Fruit fly (Drosophila melanogaster) whole organism, embryonic: ENCODE results near the gene HemK1.

Experiments used
- CG11247 ChIP-seq: fragments of 200-800 bp; sonication (Bioruptor generic); IDR thresholded peaks from 2 replicates; pipeline ENCODE4 v1.3.6; 2022; ENCODE audit warnings: missing biosample characterization, missing genetic modification characterization
- CG12071 ChIP-seq: fragments of 200-800 bp; sonication (Bioruptor generic); optimal IDR thresholded peaks from 3 replicates; lab custom pipeline; 2018; ENCODE audit warnings: missing biosample characterization, mild to moderate bottlenecking, missing genetic modification characterization
- CG12942 ChIP-seq: fragments of 200-800 bp; sonication (Bioruptor generic); optimal IDR thresholded peaks from 3 replicates; lab custom pipeline; 2016; ENCODE audit warnings: missing biosample characterization, missing genetic modification characterization
- CG13123 ChIP-seq: fragments of 200-800 bp; sonication (Bioruptor generic); optimal IDR thresholded peaks from 2 replicates; lab custom pipeline; 2016; ENCODE audit warnings: missing biosample characterization, missing genetic modification characterization
- CG13424 ChIP-seq: fragments of 200-800 bp; sonication (Bioruptor generic); optimal IDR thresholded peaks from 2 replicates; lab custom pipeline; 2019; ENCODE audit warnings: missing biosample characterization, mild to moderate bottlenecking, missing genetic modification characterization, moderate library complexity
- CG15696 ChIP-seq: fragments of 200-800 bp; sonication (Bioruptor generic); optimal IDR thresholded peaks from 2 replicates; lab custom pipeline; 2019; ENCODE audit warnings: missing biosample characterization, mild to moderate bottlenecking, missing genetic modification characterization, moderate library complexity
- CG16779 ChIP-seq: fragments of 200-800 bp; sonication (Bioruptor generic); IDR thresholded peaks from 2 replicates; pipeline ENCODE4 v1.3.6; 2022; ENCODE audit warnings: missing biosample characterization, missing genetic modification characterization
- CG16813 ChIP-seq: fragments of 200-800 bp; sonication (Bioruptor generic); IDR thresholded peaks from 3 replicates; pipeline ENCODE4 v1.3.6; 2022; ENCODE audit warnings: missing biosample characterization, missing genetic modification characterization; ENCODE audit not compliant: partially characterized antibody
- CG17612 ChIP-seq: fragments of 200-800 bp; sonication (Bioruptor generic); IDR thresholded peaks from 2 replicates; pipeline ENCODE4 v1.3.6; 2022; ENCODE audit warnings: missing biosample characterization, missing genetic modification characterization
- CG18599 ChIP-seq: fragments of 200-800 bp; sonication (Bioruptor generic); optimal IDR thresholded peaks from 3 replicates; lab custom pipeline; 2017; ENCODE audit warnings: missing biosample characterization, missing genetic modification characterization, mild to moderate bottlenecking, moderate library complexity, missing genetic modification reagents
- CG18764 ChIP-seq: fragments of 200-800 bp; sonication (Bioruptor generic); optimal IDR thresholded peaks from 3 replicates; lab custom pipeline; 2016; ENCODE audit warnings: missing biosample characterization, missing genetic modification characterization
- CG2120 ChIP-seq: fragments of 200-800 bp; sonication (Bioruptor generic); optimal IDR thresholded peaks from 3 replicates; lab custom pipeline; 2016; ENCODE audit warnings: missing biosample characterization, missing genetic modification characterization
- CG2129 ChIP-seq: fragments of 200-800 bp; sonication (Bioruptor generic); IDR thresholded peaks from 2 replicates; pipeline ENCODE4 v1.3.6; 2022; ENCODE audit warnings: missing biosample characterization, missing genetic modification characterization; ENCODE audit not compliant: partially characterized antibody
- CG2678 ChIP-seq: fragments of 200-800 bp; sonication (Bioruptor generic); optimal IDR thresholded peaks from 3 replicates; lab custom pipeline; 2019; ENCODE audit warnings: missing biosample characterization, mild to moderate bottlenecking, missing genetic modification characterization, moderate library complexity
- CG3163 ChIP-seq: fragments of 200-800 bp; sonication (Bioruptor generic); optimal IDR thresholded peaks from 3 replicates; lab custom pipeline; 2016; ENCODE audit warnings: missing biosample characterization, missing genetic modification characterization
- CG3281 ChIP-seq: fragments of 200-800 bp; sonication (Bioruptor generic); optimal IDR thresholded peaks from 3 replicates; lab custom pipeline; 2017; ENCODE audit warnings: missing biosample characterization, mild to moderate bottlenecking, missing genetic modification characterization
- CG34422 ChIP-seq: fragments of 200-800 bp; sonication (Bioruptor generic); IDR thresholded peaks from 3 replicates; pipeline ENCODE4 v1.3.6; 2022; ENCODE audit warnings: missing biosample characterization, missing genetic modification characterization
- CG4328 ChIP-seq: fragments of 200-800 bp; sonication (Bioruptor generic); optimal IDR thresholded peaks from 3 replicates; lab custom pipeline; 2017; ENCODE audit warnings: missing biosample characterization, missing genetic modification reagents, missing genetic modification characterization
- CG4617 ChIP-seq: fragments of 200-800 bp; sonication (Bioruptor generic); optimal IDR thresholded peaks from 3 replicates; lab custom pipeline; 2016; ENCODE audit warnings: missing biosample characterization, missing genetic modification characterization, borderline replicate concordance
- CG8388 ChIP-seq: fragments of 200-800 bp; sonication (Bioruptor generic); optimal IDR thresholded peaks from 2 replicates; lab custom pipeline; 2019; ENCODE audit warnings: missing biosample characterization, mild to moderate bottlenecking, missing genetic modification characterization, moderate library complexity
- CG8478 ChIP-seq: fragments of >200 bp; optimal IDR thresholded peaks from 2 replicates; lab custom pipeline; 2018
- Camta ChIP-seq: fragments of 200-800 bp; sonication (Bioruptor generic); optimal IDR thresholded peaks from 2 replicates; lab custom pipeline; 2016; ENCODE audit warnings: missing biosample characterization, missing genetic modification characterization
- Dip3 ChIP-seq: fragments of 200-800 bp; sonication (Bioruptor generic); optimal IDR thresholded peaks from 3 replicates; lab custom pipeline; 2016; ENCODE audit warnings: missing biosample characterization, missing genetic modification characterization
- E2f2 ChIP-seq: fragments of 200-800 bp; sonication (Bioruptor generic); IDR thresholded peaks from 2 replicates; pipeline ENCODE4 v1.3.6; 2022; ENCODE audit warnings: missing biosample characterization, missing genetic modification characterization
- ERR ChIP-seq: fragments of 200-800 bp; sonication (Bioruptor generic); optimal IDR thresholded peaks from 2 replicates; lab custom pipeline; 2016; ENCODE audit warnings: missing biosample characterization, missing genetic modification characterization
- GATAe ChIP-seq: fragments of 200-800 bp; sonication (Bioruptor generic); conservative IDR thresholded peaks from 2 replicates; pipeline ENCODE4 v1.3.6; 2022; ENCODE audit warnings: missing biosample characterization, missing genetic modification characterization
- Med ChIP-seq: fragments of 200-800 bp; sonication (Bioruptor generic); peaks from one replicate; lab custom pipeline; 2016; ENCODE audit warnings: missing biosample characterization, missing genetic modification characterization, mild to moderate bottlenecking, inconsistent platforms, moderate library complexity
- Mrtf ChIP-seq: fragments of 200-800 bp; sonication (Bioruptor generic); IDR thresholded peaks from 3 replicates; pipeline ENCODE4 v1.3.6; 2022; ENCODE audit warnings: missing biosample characterization, missing genetic modification characterization
- Nf-YA ChIP-seq: fragments of 200-800 bp; sonication (Bioruptor generic); IDR thresholded peaks from 2 replicates; pipeline ENCODE4 v1.3.6; 2022; ENCODE audit warnings: missing biosample characterization, missing genetic modification characterization
- Oaz ChIP-seq: fragments of 200-800 bp; sonication (Bioruptor generic); IDR thresholded peaks from 2 replicates; pipeline ENCODE4 v1.3.6; 2022; ENCODE audit warnings: missing biosample characterization, missing genetic modification characterization
- Side ChIP-seq: fragments of 200-800 bp; sonication (Bioruptor generic); optimal IDR thresholded peaks from 2 replicates; lab custom pipeline; 2016; ENCODE audit warnings: missing biosample characterization, missing genetic modification characterization
- Sry-β ChIP-seq: fragments of 200-800 bp; sonication (Bioruptor generic); optimal IDR thresholded peaks from 2 replicates; lab custom pipeline; 2018; ENCODE audit warnings: missing biosample characterization, mild to moderate bottlenecking, missing genetic modification characterization, moderate library complexity
- Usf ChIP-seq: fragments of 200-800 bp; sonication (Bioruptor generic); optimal IDR thresholded peaks from 2 replicates; lab custom pipeline; 2017; ENCODE audit warnings: missing genotype, missing biosample characterization, missing genetic modification characterization
- az2 ChIP-seq: fragments of 200-800 bp; sonication (Bioruptor generic); optimal IDR thresholded peaks from 3 replicates; lab custom pipeline; 2016; ENCODE audit warnings: missing biosample characterization, missing genetic modification characterization
- cas ChIP-seq: fragments of 200-800 bp; sonication (Bioruptor generic); IDR thresholded peaks from 2 replicates; pipeline ENCODE4 v1.3.6; 2022; ENCODE audit warnings: missing biosample characterization, missing genetic modification characterization
- cg ChIP-seq: fragments of 200-800 bp; sonication (Bioruptor generic); optimal IDR thresholded peaks from 3 replicates; lab custom pipeline; 2019; ENCODE audit warnings: missing biosample characterization, mild to moderate bottlenecking, missing genetic modification characterization, moderate library complexity
- chm ChIP-seq: fragments of 200-800 bp; sonication (Bioruptor generic); IDR thresholded peaks from 2 replicates; pipeline ENCODE4 v1.3.6; 2022; ENCODE audit warnings: missing biosample characterization, missing genetic modification characterization
- en ChIP-seq: fragments of 200-800 bp; sonication (Bioruptor generic); optimal IDR thresholded peaks from 2 replicates; lab custom pipeline; 2016; ENCODE audit warnings: missing biosample characterization, missing genetic modification characterization
- fd96Cb ChIP-seq: fragments of 200-800 bp; sonication (Bioruptor generic); optimal IDR thresholded peaks from 2 replicates; lab custom pipeline; 2018; ENCODE audit warnings: missing biosample characterization, mild to moderate bottlenecking, missing genetic modification characterization, moderate library complexity
- gem ChIP-seq: fragments of 200-800 bp; sonication (Bioruptor generic); optimal IDR thresholded peaks from 2 replicates; lab custom pipeline; 2019; ENCODE audit warnings: missing biosample characterization, mild to moderate bottlenecking, missing genetic modification characterization, moderate library complexity
- insv ChIP-seq, 2 experiments: fragments of 200-800 bp; sonication (Bioruptor generic); optimal IDR thresholded peaks; 3 replicates each; lab custom pipeline; 2016 to 2018; ENCODE audit warnings: missing biosample characterization in 2 of 2, missing genetic modification characterization in 2 of 2
- jing ChIP-seq: fragments of 200-800 bp; sonication (Bioruptor generic); optimal IDR thresholded peaks from 2 replicates; lab custom pipeline; 2018; ENCODE audit warnings: missing biosample characterization, mild to moderate bottlenecking, missing genetic modification characterization
- jumu ChIP-seq: fragments of 200-800 bp; sonication (Bioruptor generic); optimal IDR thresholded peaks from 3 replicates; lab custom pipeline; 2016; ENCODE audit warnings: missing biosample characterization, missing genetic modification characterization
- lbe ChIP-seq: fragments of 200-800 bp; sonication (Bioruptor generic); optimal IDR thresholded peaks from 2 replicates; lab custom pipeline; 2016; ENCODE audit warnings: missing biosample characterization, mild to moderate bottlenecking, missing genetic modification characterization
- mam ChIP-seq: fragments of 200-800 bp; sonication (Bioruptor generic); optimal IDR thresholded peaks from 3 replicates; lab custom pipeline; 2016; ENCODE audit warnings: missing biosample characterization, missing genetic modification characterization
- odd ChIP-seq: fragments of 200-800 bp; sonication (Bioruptor generic); optimal IDR thresholded peaks from 2 replicates; lab custom pipeline; 2017; ENCODE audit warnings: missing biosample characterization, mild to moderate bottlenecking, missing genetic modification characterization
- peb ChIP-seq: fragments of 200-800 bp; sonication (Bioruptor generic); IDR thresholded peaks from 2 replicates; pipeline ENCODE4 v1.3.6; 2022; ENCODE audit warnings: missing biosample characterization, missing genetic modification characterization
- pfk ChIP-seq: fragments of 200-800 bp; sonication (Bioruptor generic); optimal IDR thresholded peaks from 2 replicates; lab custom pipeline; 2018; ENCODE audit warnings: missing biosample characterization, mild to moderate bottlenecking, missing genetic modification characterization, moderate library complexity
- ranshi ChIP-seq: fragments of 200-800 bp; sonication (Bioruptor generic); IDR thresholded peaks from 2 replicates; pipeline ENCODE4 v1.3.6; 2022; ENCODE audit warnings: missing biosample characterization, missing genetic modification characterization
- rib ChIP-seq: fragments of 200-800 bp; sonication (Bioruptor generic); IDR thresholded peaks from 2 replicates; pipeline ENCODE4 v1.3.6; 2022; ENCODE audit warnings: missing biosample characterization, missing genetic modification characterization
- ssp ChIP-seq: fragments of 200-800 bp; sonication (Bioruptor generic); IDR thresholded peaks from 2 replicates; pipeline ENCODE4 v1.3.6; 2022; ENCODE audit warnings: missing biosample characterization, missing genetic modification characterization
- yki ChIP-seq: fragments of >200 bp; optimal IDR thresholded peaks from 3 replicates; lab custom pipeline; 2018

HemK1 gene

DNA sequence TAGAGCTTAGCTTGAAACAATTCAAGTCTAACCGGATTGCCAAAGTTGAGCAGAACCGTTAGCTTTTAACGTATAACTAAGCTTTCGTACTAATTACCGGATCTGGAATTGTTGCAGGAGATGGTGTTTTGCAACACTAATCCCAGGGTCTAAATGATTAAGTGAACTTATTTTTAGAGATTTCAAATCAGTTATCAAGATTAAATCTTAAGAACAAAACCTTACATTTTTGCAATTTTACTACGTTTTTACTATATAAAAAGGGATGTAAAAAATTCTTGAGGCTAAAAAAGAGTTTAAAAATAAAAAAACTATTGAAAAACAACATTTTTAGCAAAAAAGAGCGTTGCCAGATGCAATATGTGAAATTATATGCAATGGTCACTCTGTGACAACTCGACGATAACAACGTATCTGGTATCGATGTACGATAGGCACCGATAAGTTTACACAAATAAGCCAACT is 21.2 kb upstream of the HemK1 start, which contains the start of the genes KFase and epsilonCOP (continued):
- TF ChIP-seq lbe (GFP tag; lab: Kevin White, UChicago) (peak; percentile 62), CG8388 (GFP tag; lab: Kevin White, UChicago) (peak; percentile 53), Dip3 (GFP tag; lab: Kevin White, UChicago) (peak; percentile 71), E2f2 (GFP tag; lab: Robert Waterston, UW) (peak; percentile 56), yki (no peak), Oaz (GFP tag; lab: Robert Waterston, UW) (no peak), mam (GFP tag; lab: Kevin White, UChicago) (peak; percentile 50), jumu (no peak), CG3281 (peak; percentile 94), ranshi (GFP tag; lab: Robert Waterston, UW) (peak; percentile 43; the same call in 1 of the 2 replicates), Mrtf (no peak), CG34422 (0 out of 3 replicates have a peak, but pooled peaks have one; percentile 28), pfk (GFP tag; lab: Kevin White, UChicago) (no peak), az2 (peak; percentile 14), Side (GFP tag; lab: Kevin White, UChicago) (peak; percentile 39), CG3163 (GFP tag; lab: Kevin White, UChicago) (peak; percentile 5), CG4328 (GFP tag; lab: Kevin White, UChicago) (peak; percentile 58), ERR (GFP tag; lab: Kevin White, UChicago) (peak; percentile 43), CG8478 (lab: Kevin White, UChicago) (no peak), CG12942 (GFP tag; lab: Kevin White, UChicago) (peak; percentile 71), jing (GFP tag; lab: Kevin White, UChicago) (no peak), CG13123 (GFP tag; lab: Kevin White, UChicago) (peak; percentile 59), chm (GFP tag; lab: Robert Waterston, UW) (no peak), gem (tag; lab: Kevin White, UChicago) (peak; percentile 66), CG2129 (GFP tag; lab: Robert Waterston, UW) (no peak), CG16813 (GFP tag; lab: Robert Waterston, UW) (peak; percentile 68), Camta (peak; percentile 57), CG16779 (GFP tag; lab: Robert Waterston, UW) (no peak), rib (GFP tag; lab: Robert Waterston, UW) (0 out of 2 replicates have a peak, but pooled peaks have one; percentile 30), CG13424 (tag; lab: Kevin White, UChicago) (peak; percentile 59), ssp (GFP tag; lab: Robert Waterston, UW) (peak; percentile 80), CG15696 (tag; lab: Kevin White, UChicago) (peak; percentile 41), cg (no peak), GATAe (GFP tag; lab: Robert Waterston, UW) (no peak), CG18599 (GFP tag; lab: Kevin White, UChicago) (peak; percentile 69), Med (GFP tag; lab: Kevin White, UChicago) (peak; percentile 94), en (GFP tag; lab: Kevin White, UChicago) (no peak), Sry-β (no peak), Nf-YA (no peak), CG17612 (GFP tag; lab: Robert Waterston, UW) (no peak), CG4617 (GFP tag; lab: Kevin White, UChicago) (peak; percentile 42), CG2678 (tag; lab: Kevin White, UChicago) (peak; percentile 63), odd (GFP tag; lab: Kevin White, UChicago) (peak; percentile 18), CG11247 (GFP tag; lab: Robert Waterston, UW) (0 out of 2 replicates have a peak, but pooled peaks have one; percentile 23), fd96Cb (tag; lab: Kevin White, UChicago) (peak; percentile 1), peb (GFP tag; lab: Robert Waterston, UW) (no peak), insv (GFP tag; optimal IDR thresholded peaks at IDR 0.05; lab: Kevin White, UChicago) (peak in 1 of 2 experiments; percentile 19), CG18764 (GFP tag; lab: Kevin White, UChicago) (peak; percentile 20), cas (GFP tag; lab: Robert Waterston, UW) (no peak), Usf (no peak), CG2120 (GFP tag; lab: Kevin White, UChicago) (peak; percentile 79), CG12071 (GFP tag; lab: Kevin White, UChicago) (no peak)
